Worm (Caenorhabditis elegans): ENCODE data around the gene C15C8.6.

ce11 chrV:12733465-12734248 is 17.7 kb downstream of the C15C8.6 start, which contains the start of the genes dhs-21 and xbx-9:
- TF ChIP-seq unc-62 (GFP tag; optimal IDR thresholded peaks at IDR 0.05) (no peak), ztf-11 (tag; optimal IDR thresholded peaks at IDR 0.05) (no peak), zip-8 (tag; optimal IDR thresholded peaks at IDR 0.05) (no peak), snpc-4 (tag; optimal IDR thresholded peaks at IDR 0.05) (no peak), nhr-76 (tag; optimal IDR thresholded peaks at IDR 0.05) (no peak)
